Worm (Caenorhabditis elegans) whole organism, L4 larva: Measurements from ENCODE around the gene tkt-1.

ENCODE experiments used
- F10B5.3 ChIP-seq: sonication (generic microtip); optimal IDR thresholded peaks from 2 replicates; lab custom pipeline; 2016; ENCODE audit warnings: mild to moderate bottlenecking, missing genetic modification characterization, missing compliant biosample characterization
- F26F4.8 ChIP-seq: fragments of 200-800 bp; sonication (Bioruptor generic); conservative IDR thresholded peaks from 2 replicates; pipeline ENCODE4 v1.3.6; 2022; ENCODE audit warnings: missing genetic modification characterization, missing compliant biosample characterization
- F37D6.2 ChIP-seq: sonication (generic microtip); optimal IDR thresholded peaks from 2 replicates; lab custom pipeline; 2016; ENCODE audit warnings: mild to moderate bottlenecking, missing genetic modification characterization, missing compliant biosample characterization
- R02D3.7 ChIP-seq: fragments of 150-350 bp; sonication (generic microtip); optimal IDR thresholded peaks from 3 replicates; lab custom pipeline; 2014; ENCODE audit warnings: missing biosample characterization, missing genetic modification characterization
- T20F7.1 ChIP-seq: fragments of 200-800 bp; sonication (Bioruptor generic); optimal IDR thresholded peaks from 2 replicates; lab custom pipeline; 2018; ENCODE audit warnings: mild to moderate bottlenecking, missing genetic modification characterization, missing compliant biosample characterization
- Y105C5A.15 ChIP-seq: fragments of 200-800 bp; sonication (Bioruptor generic); IDR thresholded peaks from 2 replicates; pipeline ENCODE4 v1.3.6; 2022; ENCODE audit warnings: missing genetic modification characterization, missing compliant biosample characterization
- Y48G9A.11 ChIP-seq: fragments of 200-800 bp; sonication (Bioruptor generic); IDR thresholded peaks from 2 replicates; pipeline ENCODE4 v1.3.6; 2022; ENCODE audit warnings: missing genetic modification reagents, missing genetic modification characterization, missing compliant biosample characterization
- Y5F2A.4 ChIP-seq: fragments of 200-800 bp; sonication (Bioruptor generic); optimal IDR thresholded peaks from 2 replicates; lab custom pipeline; 2018; ENCODE audit warnings: mild to moderate bottlenecking, missing genetic modification characterization, missing compliant biosample characterization
- Y75B8A.6 ChIP-seq: fragments of 200-800 bp; sonication (Bioruptor generic); IDR thresholded peaks from 2 replicates; pipeline ENCODE4 v1.3.6; 2022; ENCODE audit warnings: missing genetic modification reagents, missing genetic modification characterization, missing compliant biosample characterization
- aha-1 ChIP-seq: fragments of 150-350 bp; peaks from one replicate; lab custom pipeline; 2014; ENCODE audit warnings: missing biosample characterization, missing genetic modification characterization
- ama-1 ChIP-seq: fragments of 150-350 bp; optimal IDR thresholded peaks from 2 replicates; lab custom pipeline; 2014; ENCODE audit warnings: inconsistent platforms, mixed read lengths
- attf-4 ChIP-seq: sonication (generic microtip); optimal IDR thresholded peaks from 3 replicates; lab custom pipeline; 2017; ENCODE audit warnings: missing biosample characterization, missing genetic modification characterization
- ceh-32 ChIP-seq: sonication (generic microtip); optimal IDR thresholded peaks from 2 replicates; lab custom pipeline; 2016; ENCODE audit warnings: mild to moderate bottlenecking, missing genetic modification characterization, missing compliant biosample characterization; ENCODE audit not compliant: poor library complexity
- ceh-44 ChIP-seq: fragments of 200-800 bp; sonication (Bioruptor generic); IDR thresholded peaks from 2 replicates; pipeline ENCODE4 v1.3.6; 2022; ENCODE audit warnings: missing genetic modification reagents, missing genetic modification characterization, missing compliant biosample characterization
- ceh-82 ChIP-seq: sonication (generic microtip); optimal IDR thresholded peaks from 2 replicates; lab custom pipeline; 2017; ENCODE audit warnings: missing biosample characterization, missing genetic modification characterization
- ces-1 ChIP-seq: fragments of 150-350 bp; sonication (generic microtip); optimal IDR thresholded peaks from 4 replicates; lab custom pipeline; 2014; ENCODE audit warnings: missing biosample characterization, missing genetic modification reagents, missing genetic modification characterization
- cey-2 ChIP-seq: sonication (generic microtip); optimal IDR thresholded peaks from 3 replicates; lab custom pipeline; 2017; ENCODE audit warnings: missing genetic modification characterization, mild to moderate bottlenecking, missing compliant biosample characterization, antibody characterized with exemption, borderline replicate concordance; ENCODE audit not compliant: insufficient read depth
- daf-12 ChIP-seq: fragments of 150-350 bp; optimal IDR thresholded peaks from 2 replicates; lab custom pipeline; 2014; ENCODE audit warnings: missing biosample characterization, missing genetic modification reagents, missing genetic modification characterization
- daf-16 ChIP-seq, 3 experiments: sonication (generic microtip); optimal IDR thresholded peaks; 2 replicates each; lab custom pipeline; 2016 to 2017; ENCODE audit warnings: missing genetic modification characterization in 3 of 3, missing genetic modification reagents in 3 of 3, mild to moderate bottlenecking in 2 of 3, missing compliant biosample characterization in 2 of 3, missing biosample characterization in 1 of 3, moderate library complexity in 1 of 3
- daf-19 ChIP-seq: fragments of 200-800 bp; sonication (Bioruptor generic); conservative IDR thresholded peaks from 2 replicates; pipeline ENCODE4 v1.3.6; 2022; ENCODE audit warnings: missing genetic modification characterization, missing compliant biosample characterization
- dmd-8 ChIP-seq: fragments of 200-800 bp; sonication (Bioruptor generic); IDR thresholded peaks from 2 replicates; pipeline ENCODE4 v1.3.6; 2022; ENCODE audit warnings: missing genetic modification characterization, missing compliant biosample characterization
- dve-1 ChIP-seq: sonication (generic microtip); optimal IDR thresholded peaks from 2 replicates; lab custom pipeline; 2017; ENCODE audit warnings: antibody characterized with exemption, mild to moderate bottlenecking, missing genetic modification characterization, missing compliant biosample characterization; ENCODE audit not compliant: insufficient read depth
- egl-43 ChIP-seq: fragments of 200-800 bp; sonication (Bioruptor generic); IDR thresholded peaks from 2 replicates; pipeline ENCODE4 v1.3.6; 2022; ENCODE audit warnings: missing genetic modification reagents, missing genetic modification characterization, missing compliant biosample characterization
- gei-8 ChIP-seq: fragments of 200-800 bp; sonication (Bioruptor generic); optimal IDR thresholded peaks from 2 replicates; lab custom pipeline; 2018; ENCODE audit warnings: mild to moderate bottlenecking, missing genetic modification characterization, missing compliant biosample characterization
- hlh-30 ChIP-seq: sonication (generic microtip); optimal IDR thresholded peaks from 2 replicates; lab custom pipeline; 2017; ENCODE audit warnings: antibody characterized with exemption, mild to moderate bottlenecking, missing genetic modification characterization, missing compliant biosample characterization; ENCODE audit not compliant: insufficient read depth
- lin-29 ChIP-seq: fragments of 200-800 bp; sonication (Bioruptor generic); IDR thresholded peaks from 2 replicates; pipeline ENCODE4 v1.3.6; 2022; ENCODE audit warnings: missing genetic modification reagents, missing genetic modification characterization, missing compliant biosample characterization
- lin-38 ChIP-seq: fragments of 200-800 bp; sonication (Bioruptor generic); IDR thresholded peaks from 2 replicates; pipeline ENCODE4 v1.3.6; 2022; ENCODE audit warnings: missing genetic modification reagents, missing genetic modification characterization, missing compliant biosample characterization
- lin-39 ChIP-seq: fragments of 150-350 bp; optimal IDR thresholded peaks from 2 replicates; lab custom pipeline; 2014; ENCODE audit warnings: missing biosample characterization, missing genetic modification reagents, missing genetic modification characterization
- lir-3 ChIP-seq: sonication (generic microtip); optimal IDR thresholded peaks from 2 replicates; lab custom pipeline; 2016; ENCODE audit warnings: mild to moderate bottlenecking, missing genetic modification characterization, missing compliant biosample characterization
- lsy-2 ChIP-seq, 2 experiments: fragments of 150-350 bp in 1 of 2; sonication (generic microtip) in 1 of 2; optimal IDR thresholded peaks; 2 replicates each; lab custom pipeline; 2014 to 2017; ENCODE audit warnings: missing biosample characterization in 2 of 2, missing genetic modification characterization in 2 of 2
- mdt-29 ChIP-seq: fragments of 200-800 bp; sonication (Bioruptor generic); IDR thresholded peaks from 2 replicates; pipeline ENCODE4 v1.3.6; 2022; ENCODE audit warnings: missing genetic modification reagents, missing genetic modification characterization, missing compliant biosample characterization
- mep-1 ChIP-seq: fragments of 150-350 bp; sonication (generic microtip); optimal IDR thresholded peaks from 3 replicates; lab custom pipeline; 2014; ENCODE audit warnings: missing biosample characterization, missing genetic modification characterization
- mes-2 ChIP-seq: sonication (generic microtip); optimal IDR thresholded peaks from 2 replicates; lab custom pipeline; 2016; ENCODE audit warnings: missing genotype, mild to moderate bottlenecking, missing genetic modification characterization, missing compliant biosample characterization; ENCODE audit not compliant: poor library complexity, severe bottlenecking
- nhr-102 ChIP-seq: sonication (generic microtip); optimal IDR thresholded peaks from 2 replicates; lab custom pipeline; 2016; ENCODE audit warnings: mild to moderate bottlenecking, missing genetic modification characterization, moderate library complexity, missing compliant biosample characterization
- nhr-11 ChIP-seq: fragments of 150-350 bp; optimal IDR thresholded peaks from 2 replicates; lab custom pipeline; 2014; ENCODE audit warnings: missing biosample characterization, missing genetic modification characterization
- nhr-237 ChIP-seq: sonication (generic microtip); optimal IDR thresholded peaks from 2 replicates; lab custom pipeline; 2017; ENCODE audit warnings: missing biosample characterization, missing genetic modification characterization
- nhr-42 ChIP-seq: fragments of 200-800 bp; sonication (Bioruptor generic); IDR thresholded peaks from 2 replicates; pipeline ENCODE4 v1.3.6; 2022; ENCODE audit warnings: missing genetic modification characterization, missing compliant biosample characterization
- nhr-48 ChIP-seq: sonication (generic microtip); optimal IDR thresholded peaks from 2 replicates; lab custom pipeline; 2016; ENCODE audit warnings: mild to moderate bottlenecking, missing genetic modification characterization, missing compliant biosample characterization
- nhr-76 ChIP-seq: fragments of 150-350 bp; optimal IDR thresholded peaks from 2 replicates; lab custom pipeline; 2014; ENCODE audit warnings: missing biosample characterization, missing genetic modification characterization
- pha-4 ChIP-seq, 2 experiments: fragments of 150-350 bp in 1 of 2; fragments of 200-800 bp in 1 of 2; sonication (Bioruptor generic) in 1 of 2; IDR thresholded peaks in 1 of 2; optimal IDR thresholded peaks in 1 of 2; 2 replicates each; pipeline versions ENCODE4 v1.3.6 to Lab custom; 2014 to 2022; ENCODE audit warnings: missing genetic modification characterization in 2 of 2, missing genetic modification reagents in 2 of 2, missing biosample characterization in 1 of 2, missing compliant biosample characterization in 1 of 2
- set-16 ChIP-seq: fragments of 200-800 bp; sonication (Bioruptor generic); IDR thresholded peaks from 2 replicates; pipeline ENCODE4 v1.3.6; 2022; ENCODE audit warnings: missing genetic modification reagents, missing genetic modification characterization, missing compliant biosample characterization
- snpc-4 ChIP-seq: fragments of 150-350 bp; optimal IDR thresholded peaks from 2 replicates; lab custom pipeline; 2014; ENCODE audit warnings: missing biosample characterization, missing genetic modification characterization
- tra-1 ChIP-seq: fragments of 200-800 bp; sonication (Bioruptor generic); IDR thresholded peaks from 2 replicates; pipeline ENCODE4 v1.3.6; 2022; ENCODE audit warnings: missing genetic modification reagents, missing genetic modification characterization, missing compliant biosample characterization
- vab-7 ChIP-seq: fragments of 200-800 bp; sonication (Bioruptor generic); IDR thresholded peaks from 2 replicates; pipeline ENCODE4 v1.3.6; 2022; ENCODE audit warnings: missing genetic modification reagents, missing genetic modification characterization, missing compliant biosample characterization
- zag-1 ChIP-seq: fragments of 150-350 bp; optimal IDR thresholded peaks from 2 replicates; lab custom pipeline; 2014; ENCODE audit warnings: missing biosample characterization, missing genetic modification characterization
- zfp-3 ChIP-seq: fragments of 200-800 bp; sonication (Bioruptor generic); conservative IDR thresholded peaks from 2 replicates; pipeline ENCODE4 v1.3.6; 2022; ENCODE audit warnings: missing genetic modification reagents, missing genetic modification characterization, missing compliant biosample characterization
- zip-11 ChIP-seq: fragments of 200-800 bp; sonication (Bioruptor generic); IDR thresholded peaks from 2 replicates; pipeline ENCODE4 v1.3.6; 2022; ENCODE audit warnings: missing genetic modification characterization, missing compliant biosample characterization
- zip-2 ChIP-seq: fragments of 150-350 bp; optimal IDR thresholded peaks from 2 replicates; lab custom pipeline; 2014; ENCODE audit warnings: missing biosample characterization, missing genetic modification characterization
- ztf-11 ChIP-seq: fragments of 150-350 bp; optimal IDR thresholded peaks from 2 replicates; lab custom pipeline; 2014; ENCODE audit warnings: missing biosample characterization, missing genetic modification characterization
- ztf-7 ChIP-seq: fragments of 150-350 bp; optimal IDR thresholded peaks from 2 replicates; lab custom pipeline; 2014; ENCODE audit warnings: missing biosample characterization, missing genetic modification characterization

tkt-1 gene

DNA sequence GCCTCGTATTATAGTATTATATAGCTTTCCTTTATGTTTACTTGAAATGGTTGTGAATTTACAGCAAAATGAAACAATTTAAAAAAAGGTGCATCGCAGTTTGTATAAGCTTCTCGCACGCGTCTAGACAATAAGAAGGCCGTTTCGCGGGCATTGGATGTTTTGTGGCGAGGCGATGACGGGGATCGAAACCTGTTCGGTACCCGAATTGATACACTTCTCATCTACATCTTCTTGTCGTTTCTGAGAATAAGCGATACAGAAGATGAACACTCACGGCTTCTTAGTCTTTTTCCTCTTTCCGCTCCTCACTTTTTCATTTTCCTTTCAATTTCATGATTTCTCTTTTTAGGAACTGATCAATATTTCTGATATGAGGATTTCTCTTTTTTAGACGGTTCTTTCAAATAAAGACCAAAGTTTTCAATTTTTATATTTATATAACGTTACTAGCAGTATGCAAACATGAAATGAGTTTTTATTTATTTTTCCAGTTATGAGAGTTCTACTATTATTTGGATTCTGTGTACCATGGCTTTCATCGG, 2.3 kb downstream of the tkt-1 start, which contains the start of gene F01G10.10 (continued):
- no peak for TF ChIP-seq lsy-2 (tag; optimal IDR thresholded peaks at IDR 0.05; lab: Kevin White, UChicago)
- no peak for TF ChIP-seq zip-2 (tag; lab: Kevin White, UChicago)
- TF ChIP-seq ztf-11 = no peak
- TF ChIP-seq cey-2 (tag; lab: Kevin White, UChicago) = no peak
- TF ChIP-seq T20F7.1 = peak; percentile 40
- TF ChIP-seq mep-1 = peak; percentile 40
- TF ChIP-seq nhr-11 (tag; lab: Kevin White, UChicago) = no peak
- no peak for TF ChIP-seq lin-39 (tag; lab: Kevin White, UChicago)
- peak; percentile 85; the same call in 1 of the 2 replicates for TF ChIP-seq zfp-3
- no peak for TF ChIP-seq lir-3 (tag; lab: Kevin White, UChicago)
- peak; percentile 48 for TF ChIP-seq lin-38 (GFP tag; lab: Robert Waterston, UW)
- no peak for TF ChIP-seq gei-8 (GFP tag; lab: Kevin White, UChicago)
- TF ChIP-seq ama-1 (lab: Kevin White, UChicago) = peak; percentile 59
- 0 out of 2 replicates have a peak, but pooled peaks have one; percentile 4 for TF ChIP-seq dmd-8 (GFP tag; lab: Robert Waterston, UW)
- TF ChIP-seq Y105C5A.15 = no peak
- TF ChIP-seq ces-1 (GFP tag; lab: Kevin White, UChicago) = no peak
- TF ChIP-seq F37D6.2 (tag; lab: Kevin White, UChicago) = no peak
- TF ChIP-seq R02D3.7 (tag; lab: Kevin White, UChicago) = no peak
- TF ChIP-seq ceh-44 (GFP tag; lab: Robert Waterston, UW) = no peak
- peak; percentile 41; the same call in 1 of the 2 replicates for TF ChIP-seq tra-1 (GFP tag; lab: Robert Waterston, UW)
- TF ChIP-seq F10B5.3 (tag; lab: Kevin White, UChicago) = no peak
- TF ChIP-seq Y5F2A.4 (GFP tag; lab: Kevin White, UChicago) = no peak
- peak; percentile 42; the same call in 1 of the 2 replicates for TF ChIP-seq egl-43 (GFP tag; lab: Robert Waterston, UW)
- TF ChIP-seq nhr-48 = no peak
- TF ChIP-seq nhr-76 = no peak
- TF ChIP-seq ztf-7 (tag; lab: Kevin White, UChicago) = no peak
- TF ChIP-seq hlh-30 = no peak
- peak; percentile 25 for TF ChIP-seq nhr-102 (tag; lab: Kevin White, UChicago)
- TF ChIP-seq mdt-29 (GFP tag; lab: Robert Waterston, UW) = no peak
- peak; percentile 6 for TF ChIP-seq dve-1 (tag; lab: Kevin White, UChicago)
- peak; percentile 2 for TF ChIP-seq aha-1 (tag; lab: Kevin White, UChicago)
- no peak for TF ChIP-seq ceh-82 (tag; lab: Kevin White, UChicago)
- no peak for TF ChIP-seq F26F4.8 (GFP tag; lab: Robert Waterston, UW)
- TF ChIP-seq zag-1 (tag; lab: Kevin White, UChicago) = no peak
- peak; percentile 3; the same call in 1 of the 2 replicates for TF ChIP-seq Y75B8A.6 (GFP tag; lab: Robert Waterston, UW)
- TF ChIP-seq zip-11 (GFP tag; lab: Robert Waterston, UW) = no peak
- peak; percentile 33 for TF ChIP-seq mes-2 (tag; lab: Kevin White, UChicago)
- no peak for TF ChIP-seq snpc-4 (tag; lab: Kevin White, UChicago)
- no peak for TF ChIP-seq set-16 (GFP tag; lab: Robert Waterston, UW)
- TF ChIP-seq nhr-237 (tag; lab: Kevin White, UChicago) = no peak
- TF ChIP-seq daf-16 (GFP tag; optimal IDR thresholded peaks at IDR 0.05; lab: Kevin White, UChicago) = no peak
- TF ChIP-seq daf-16 (tag; optimal IDR thresholded peaks at IDR 0.05; lab: Kevin White, UChicago) = peak; percentile 12
- TF ChIP-seq vab-7 (GFP tag; lab: Robert Waterston, UW) = no peak
- TF ChIP-seq lin-29 (GFP tag; lab: Robert Waterston, UW) = no peak
- no peak for TF ChIP-seq attf-4
- TF ChIP-seq pha-4 (GFP tag; IDR thresholded peaks at IDR 0.05; lab: Robert Waterston, UW) = no peak; the same call in 1 of the 2 replicates
- no peak for TF ChIP-seq pha-4 (tag; optimal IDR thresholded peaks at IDR 0.05; lab: Kevin White, UChicago)
- TF ChIP-seq Y48G9A.11 (GFP tag; lab: Robert Waterston, UW) = 0 out of 2 replicates have a peak, but pooled peaks have one; percentile 35
- TF ChIP-seq daf-19 (GFP tag; lab: Robert Waterston, UW) = no peak
- no peak for TF ChIP-seq nhr-42 (GFP tag; lab: Robert Waterston, UW)
- TF ChIP-seq daf-12 (tag; lab: Kevin White, UChicago) = no peak
- TF ChIP-seq ceh-32 (tag; lab: Kevin White, UChicago) = no peak
